Fruit fly (Drosophila melanogaster): Measurements from ENCODE around the gene tut.

tut gene

dm6 chr3L:8197779-8198279 lies 12.7 kb downstream of the tut start, which contains the start of the genes UbcE2M and Dhps (continued):
- TF ChIP-seq svp (GFP tag), result no peak
- peak; percentile 23 for TF ChIP-seq Sox14 (GFP tag; optimal IDR thresholded peaks at IDR 0.05)
- peak; percentile 69 for TF ChIP-seq CG3032 (tag; optimal IDR thresholded peaks at IDR 0.05)
- TF ChIP-seq Ets21C (GFP tag; optimal IDR thresholded peaks at IDR 0.05), result no peak
- no peak for TF ChIP-seq fkh (GFP tag; optimal IDR thresholded peaks at IDR 0.05)
- TF ChIP-seq fd85E (GFP tag; optimal IDR thresholded peaks at IDR 0.05), result no peak
- no peak for TF ChIP-seq Lpt (GFP tag; optimal IDR thresholded peaks at IDR 0.05)
- no peak for TF ChIP-seq CG1621 (tag; optimal IDR thresholded peaks at IDR 0.05)

DNA sequence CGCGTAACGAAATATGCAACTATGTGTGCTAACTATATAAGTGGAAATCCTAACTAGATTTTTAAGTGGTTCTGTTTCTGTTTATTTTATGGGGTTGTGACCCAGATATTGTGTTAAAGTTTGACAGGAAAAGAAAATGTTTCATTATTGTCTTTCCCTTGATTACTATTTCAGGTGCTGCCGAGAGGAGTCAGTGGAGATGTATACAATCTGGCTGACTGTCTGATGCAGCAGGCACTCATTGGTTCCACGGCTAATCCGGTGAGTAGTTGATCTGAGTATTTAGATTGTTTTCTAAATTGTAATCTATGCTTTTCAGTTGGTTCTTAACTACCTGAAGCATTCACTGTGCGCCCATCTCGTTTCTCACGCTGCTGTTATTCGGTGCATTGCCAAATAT lies 17.5 kb downstream of the tut start, which contains the start of gene CG7387:
TSS of gene CG7387 (minus strand) at position 101 of the 400 bp plus-strand sequence.
- TF ChIP-seq Sox14 (GFP tag; optimal IDR thresholded peaks at IDR 0.05) (no peak), acj6 (GFP tag; optimal IDR thresholded peaks at IDR 0.05) (no peak), CG34406 (GFP tag; optimal IDR thresholded peaks at IDR 0.05) (no peak), CG11902 (GFP tag; optimal IDR thresholded peaks at IDR 0.05) (no peak), fkh (GFP tag; optimal IDR thresholded peaks at IDR 0.05) (no peak), Lpt (GFP tag; optimal IDR thresholded peaks at IDR 0.05) (no peak), CG16779 (tag; optimal IDR thresholded peaks at IDR 0.05) (no peak)

- TF ChIP-seq dsx (GFP tag; optimal IDR thresholded peaks at IDR 0.05; ENCODE audit: poor library complexity, severe bottlenecking) (no peak), CG3032 (tag; optimal IDR thresholded peaks at IDR 0.05) (peak; percentile 0), topi (GFP tag; optimal IDR thresholded peaks at IDR 0.05) (no peak), Hr4 (GFP tag; optimal IDR thresholded peaks at IDR 0.05) (no peak), eg (GFP tag; IDR thresholded peaks at IDR 0.05) (no peak), esn (GFP tag; optimal IDR thresholded peaks at IDR 0.05) (peak; percentile 21), vri (GFP tag; optimal IDR thresholded peaks at IDR 0.05) (no peak)
These were observed 19.4 kb downstream of the tut start, which contains the start of gene MED24 for dm6 chr3L:8191042-8191613. TSS of gene MED24 (plus strand) at chr3L:8191270.

DNA sequence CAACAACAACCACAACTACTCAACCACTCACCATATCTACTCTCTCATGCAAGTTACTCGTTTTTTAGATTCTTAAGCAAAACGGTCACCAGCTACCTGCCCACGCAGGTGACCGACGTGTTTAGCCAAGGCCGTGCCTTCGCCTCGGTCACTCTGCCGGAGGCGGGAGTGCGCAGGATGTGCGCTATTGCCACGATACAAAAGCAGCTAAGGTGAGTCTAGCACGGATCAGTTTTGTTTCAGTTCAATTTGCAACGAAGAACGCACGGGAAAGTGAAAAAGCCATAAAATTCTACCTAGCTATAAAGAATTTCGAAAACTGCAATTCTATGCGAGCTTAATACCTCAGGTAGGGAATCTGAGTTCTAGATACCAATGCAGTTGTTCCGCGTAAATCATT lies 21.3 kb downstream of the tut start:
- TF ChIP-seq CG11762 (GFP tag; optimal IDR thresholded peaks at IDR 0.05; ENCODE audit: insufficient read depth) (no peak), CG32006 (GFP tag; optimal IDR thresholded peaks at IDR 0.05) (no peak), CG1621 (tag; optimal IDR thresholded peaks at IDR 0.05) (no peak), salr (GFP tag; optimal IDR thresholded peaks at IDR 0.05) (no peak), CG3032 (tag; optimal IDR thresholded peaks at IDR 0.05) (no peak), topi (GFP tag; optimal IDR thresholded peaks at IDR 0.05) (no peak), CG34406 (GFP tag; optimal IDR thresholded peaks at IDR 0.05) (no peak), CG11902 (GFP tag; optimal IDR thresholded peaks at IDR 0.05) (no peak), Hr39 (GFP tag; optimal IDR thresholded peaks at IDR 0.05) (no peak), Ets21C (GFP tag; optimal IDR thresholded peaks at IDR 0.05) (no peak), Eip78C (GFP tag) (no peak), CG9139 (GFP tag; optimal IDR thresholded peaks at IDR 0.05) (no peak), CG11294 (GFP tag; IDR thresholded peaks at IDR 0.05) (no peak)

- TF ChIP-seq Lpt (GFP tag; optimal IDR thresholded peaks at IDR 0.05) (no peak), acj6 (GFP tag; optimal IDR thresholded peaks at IDR 0.05) (no peak), spab (GFP tag; optimal IDR thresholded peaks at IDR 0.05) (no peak), CG15336 (GFP tag; IDR thresholded peaks at IDR 0.05) (0 out of 2 replicates have a peak, but pooled peaks have one; percentile 16), salr (GFP tag; optimal IDR thresholded peaks at IDR 0.05) (no peak), Sox14 (GFP tag; optimal IDR thresholded peaks at IDR 0.05) (no peak), Sox102F (GFP tag; optimal IDR thresholded peaks at IDR 0.05) (no peak)
These were observed 23.1 kb downstream of the tut start for dm6 chr3L:8187397-8187811.

Data from whole organism, prepupa.